Fruit fly (Drosophila melanogaster) whole organism: ENCODE results near the gene CG1983.

Experiments
- CG8478 ChIP-seq: fragments of >200 bp; optimal IDR thresholded peaks from 2 replicates; lab custom pipeline; 2018; ENCODE audit warnings: inconsistent platforms
- Dll ChIP-seq: fragments of >200 bp; optimal IDR thresholded peaks from 2 replicates; lab custom pipeline; 2017
- EcR ChIP-seq, 2 experiments: fragments of >200 bp; optimal IDR thresholded peaks; 2 replicates each; lab custom pipeline; 2017; ENCODE audit warnings: missing biosample characterization in 2 of 2, missing genetic modification characterization in 2 of 2, missing genetic modification reagents in 2 of 2
- pan ChIP-seq: fragments of >200 bp; optimal IDR thresholded peaks from 2 replicates; lab custom pipeline; 2017
- psq ChIP-seq: fragments of >200 bp; optimal IDR thresholded peaks from 2 replicates; lab custom pipeline; 2017
- usp ChIP-seq: fragments of >200 bp; optimal IDR thresholded peaks from 2 replicates; lab custom pipeline; 2017; ENCODE audit warnings: missing biosample characterization, missing genetic modification characterization, mixed read lengths

DNA sequence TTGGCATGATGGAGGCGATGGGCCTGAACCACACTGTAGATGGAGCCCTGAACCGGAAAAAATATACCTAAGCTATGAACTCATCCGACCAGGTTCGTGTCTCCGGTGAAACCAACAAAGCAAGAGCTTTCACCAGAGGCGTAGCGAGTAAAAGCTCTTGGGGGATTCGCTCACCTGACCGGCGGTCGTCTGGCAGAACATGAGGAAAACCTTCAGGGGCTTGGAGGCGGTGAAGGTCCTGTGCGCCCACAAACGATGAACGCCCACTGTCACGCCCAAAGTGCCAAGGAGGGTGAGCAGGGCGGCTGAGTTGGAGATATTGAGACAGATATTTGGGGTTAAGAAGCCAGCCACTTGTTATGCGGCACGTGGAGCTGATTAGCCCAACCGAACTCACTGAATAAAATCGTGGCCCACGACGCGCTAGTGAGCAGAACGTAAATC, 18.1 kb upstream of the CG1983 start:
- TF ChIP-seq usp (no peak), psq (lab: Kevin White, UChicago) (no peak), pan (lab: Kevin White, UChicago) (no peak), EcR (GFP tag; optimal IDR thresholded peaks at IDR 0.05; lab: Kevin White, UChicago) (no peak), Dll (no peak), CG8478 (lab: Kevin White, UChicago) (no peak)
